Fruit fly (Drosophila melanogaster): ENCODE data around the gene Hsp60B.

Gene Hsp60B

dm6 chr2L:715489-715849 lies 12.7 kb upstream of the Hsp60B start (continued):
- TF ChIP-seq Hnf4 (GFP tag; optimal IDR thresholded peaks at IDR 0.05) (peak; percentile 95), psq (GFP tag; optimal IDR thresholded peaks at IDR 0.05) (peak; percentile 96), woc (GFP tag; optimal IDR thresholded peaks at IDR 0.05) (peak; percentile 99), Rel (GFP tag; optimal IDR thresholded peaks at IDR 0.05) (peak; percentile 78), Rel (tag; optimal IDR thresholded peaks at IDR 0.05) (peak; percentile 65), rgr (GFP tag; optimal IDR thresholded peaks at IDR 0.05) (peak; percentile 97)

dm6 chr2L:716547-716946 lies 11.6 kb upstream of the Hsp60B start:
- TF ChIP-seq Vsx2 (GFP tag; optimal IDR thresholded peaks at IDR 0.05; ENCODE audit: partially characterized antibody) (no peak), HLH106 (tag; optimal IDR thresholded peaks at IDR 0.05) (no peak), Hnf4 (GFP tag; optimal IDR thresholded peaks at IDR 0.05) (no peak), woc (GFP tag; optimal IDR thresholded peaks at IDR 0.05) (no peak), pan (optimal IDR thresholded peaks at IDR 0.05) (no peak), N (GFP tag; optimal IDR thresholded peaks at IDR 0.05) (no peak)

- TF ChIP-seq rgr (GFP tag; optimal IDR thresholded peaks at IDR 0.05) (peak; percentile 21), foxo (GFP tag; optimal IDR thresholded peaks at IDR 0.05) (peak in 1 of 2 experiments; percentile 23), HLH106 (tag; optimal IDR thresholded peaks at IDR 0.05) (peak; percentile 48), woc (GFP tag; optimal IDR thresholded peaks at IDR 0.05) (peak; percentile 20), Vsx2 (GFP tag; optimal IDR thresholded peaks at IDR 0.05; ENCODE audit: partially characterized antibody) (no peak)
Measured at dm6 chr2L:717783-718182, 10.4 kb upstream of the Hsp60B start.

dm6 chr2L:718280-718871 lies 9.8 kb upstream of the Hsp60B start:
- TF ChIP-seq dmrt93B (GFP tag; optimal IDR thresholded peaks at IDR 0.05) (peak; percentile 45), psq (GFP tag; optimal IDR thresholded peaks at IDR 0.05) (peak; percentile 51), Rel (GFP tag; optimal IDR thresholded peaks at IDR 0.05) (no peak), Rel (tag; optimal IDR thresholded peaks at IDR 0.05) (peak; percentile 9), Sp1 (GFP tag; optimal IDR thresholded peaks at IDR 0.05) (peak; percentile 76), CG9705 (GFP tag; optimal IDR thresholded peaks at IDR 0.05) (peak; percentile 12), foxo (GFP tag; optimal IDR thresholded peaks at IDR 0.05) (peak in 1 of 2 experiments; percentile 70), HLH106 (tag; optimal IDR thresholded peaks at IDR 0.05) (peak; percentile 75), OdsH (GFP tag; optimal IDR thresholded peaks at IDR 0.05) (peak; percentile 74), ey (GFP tag; optimal IDR thresholded peaks at IDR 0.05) (peak; percentile 77), lola (GFP tag; optimal IDR thresholded peaks at IDR 0.05) (no peak), h (GFP tag; optimal IDR thresholded peaks at IDR 0.05) (peak; percentile 75), fru (GFP tag; optimal IDR thresholded peaks at IDR 0.05) (peak; percentile 67), Dfd (GFP tag; optimal IDR thresholded peaks at IDR 0.05) (no peak), brk (GFP tag; optimal IDR thresholded peaks at IDR 0.05) (no peak), Vsx2 (GFP tag; optimal IDR thresholded peaks at IDR 0.05; ENCODE audit: partially characterized antibody) (no peak), Hnf4 (GFP tag; optimal IDR thresholded peaks at IDR 0.05) (peak; percentile 68), rgr (GFP tag; optimal IDR thresholded peaks at IDR 0.05) (peak; percentile 67), Myc (optimal IDR thresholded peaks at IDR 0.05) (no peak), woc (GFP tag; optimal IDR thresholded peaks at IDR 0.05) (peak; percentile 27), CG32264 (GFP tag; optimal IDR thresholded peaks at IDR 0.05) (peak; percentile 29), br (GFP tag; optimal IDR thresholded peaks at IDR 0.05) (peak; percentile 80)

- TF ChIP-seq CG32264 (GFP tag; optimal IDR thresholded peaks at IDR 0.05) (no peak), h (GFP tag; optimal IDR thresholded peaks at IDR 0.05) (no peak), Abd-B (GFP tag; optimal IDR thresholded peaks at IDR 0.05) (no peak)
Measured at dm6 chr2L:721757-722156, 6.4 kb upstream of the Hsp60B start.

dm6 chr2L:722912-723311 lies 5.2 kb upstream of the Hsp60B start:
- TF ChIP-seq psq (GFP tag; optimal IDR thresholded peaks at IDR 0.05) (no peak), dl (GFP tag; optimal IDR thresholded peaks at IDR 0.05; ENCODE audit: insufficient read depth in 1 of 2, partially characterized antibody in 2 of 2) (no peak), Abd-B (GFP tag; optimal IDR thresholded peaks at IDR 0.05) (no peak), Hr78 (GFP tag; optimal IDR thresholded peaks at IDR 0.05) (no peak), OdsH (GFP tag; optimal IDR thresholded peaks at IDR 0.05) (no peak), CG9705 (GFP tag; optimal IDR thresholded peaks at IDR 0.05) (no peak), N (GFP tag; optimal IDR thresholded peaks at IDR 0.05) (no peak), tai (GFP tag; optimal IDR thresholded peaks at IDR 0.05) (no peak), foxo (GFP tag; optimal IDR thresholded peaks at IDR 0.05) (no peak), pan (optimal IDR thresholded peaks at IDR 0.05) (no peak), rgr (GFP tag; optimal IDR thresholded peaks at IDR 0.05) (no peak), h (GFP tag; optimal IDR thresholded peaks at IDR 0.05) (no peak), brk (GFP tag; optimal IDR thresholded peaks at IDR 0.05) (no peak), fru (GFP tag; optimal IDR thresholded peaks at IDR 0.05) (no peak), br (GFP tag; optimal IDR thresholded peaks at IDR 0.05) (no peak)

Measured in whole organism, wandering third instar larva.